Fruit fly (Drosophila melanogaster) whole organism: Measurements from ENCODE around the gene CG10038.

ENCODE experiments used
- CG8478 ChIP-seq: fragments of >200 bp; optimal IDR thresholded peaks from 2 replicates; lab custom pipeline; 2018; ENCODE audit warnings: inconsistent platforms
- Dll ChIP-seq: fragments of >200 bp; optimal IDR thresholded peaks from 2 replicates; lab custom pipeline; 2017
- EcR ChIP-seq, 2 experiments: fragments of >200 bp; optimal IDR thresholded peaks; 2 replicates each; lab custom pipeline; 2017; ENCODE audit warnings: missing biosample characterization in 2 of 2, missing genetic modification characterization in 2 of 2, missing genetic modification reagents in 2 of 2
- pan ChIP-seq: fragments of >200 bp; optimal IDR thresholded peaks from 2 replicates; lab custom pipeline; 2017
- psq ChIP-seq: fragments of >200 bp; optimal IDR thresholded peaks from 2 replicates; lab custom pipeline; 2017
- usp ChIP-seq: fragments of >200 bp; optimal IDR thresholded peaks from 2 replicates; lab custom pipeline; 2017; ENCODE audit warnings: missing biosample characterization, missing genetic modification characterization, mixed read lengths

The CG10038 gene

DNA sequence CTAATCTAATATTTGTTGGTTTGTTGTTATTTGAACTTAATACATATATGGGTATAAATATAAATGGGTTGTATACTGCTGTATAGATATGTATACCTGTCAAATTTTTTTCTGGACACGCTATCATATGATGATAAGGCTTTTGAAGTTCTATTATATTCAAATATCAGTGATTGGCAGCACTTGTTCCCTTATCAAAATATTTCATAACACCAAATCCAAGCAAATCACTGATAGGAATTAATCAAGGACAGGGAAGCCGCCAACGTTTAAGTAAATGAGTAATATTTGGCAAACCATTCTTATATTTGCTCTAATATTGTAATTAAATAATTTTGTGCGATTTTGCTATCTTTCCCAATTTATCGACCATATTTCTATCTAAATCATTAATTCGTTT, 28.8 kb upstream of the CG10038 start:
- TF ChIP-seq psq (lab: Kevin White, UChicago) (no peak), EcR (GFP tag; optimal IDR thresholded peaks at IDR 0.05; lab: Kevin White, UChicago) (no peak), Dll (lab: Kevin White, UChicago) (no peak), CG8478 (lab: Kevin White, UChicago) (no peak), pan (lab: Kevin White, UChicago) (no peak), usp (GFP tag; lab: Kevin White, UChicago) (no peak)

DNA sequence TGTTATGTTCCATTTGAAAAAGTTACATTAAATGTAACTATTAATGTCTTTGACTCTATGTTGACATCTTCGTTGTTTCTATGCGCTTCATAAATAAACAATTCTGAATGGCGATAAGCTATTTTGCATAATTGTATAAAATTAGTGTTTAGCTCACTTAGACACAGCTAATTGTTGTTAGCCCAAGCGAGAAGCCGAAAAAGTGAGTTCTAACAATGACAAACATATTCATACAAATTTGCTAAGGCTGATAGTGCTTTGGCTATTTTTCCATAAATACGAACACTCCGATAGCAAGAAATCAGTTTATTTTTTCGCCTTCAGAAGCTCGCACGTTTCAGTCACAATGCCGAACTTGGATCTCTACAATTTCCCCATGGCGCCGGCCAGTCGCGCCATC, 27.8 kb upstream of the CG10038 start, which contains the start of gene GstD7:
Gene GstD7 (plus strand): TSS at position 301 of the 400 bp plus-strand sequence.
- TF ChIP-seq Dll (lab: Kevin White, UChicago) (no peak), usp (GFP tag; lab: Kevin White, UChicago) (no peak), EcR (GFP tag; optimal IDR thresholded peaks at IDR 0.05; lab: Kevin White, UChicago) (no peak), pan (lab: Kevin White, UChicago) (no peak), CG8478 (lab: Kevin White, UChicago) (no peak), psq (lab: Kevin White, UChicago) (no peak)

DNA sequence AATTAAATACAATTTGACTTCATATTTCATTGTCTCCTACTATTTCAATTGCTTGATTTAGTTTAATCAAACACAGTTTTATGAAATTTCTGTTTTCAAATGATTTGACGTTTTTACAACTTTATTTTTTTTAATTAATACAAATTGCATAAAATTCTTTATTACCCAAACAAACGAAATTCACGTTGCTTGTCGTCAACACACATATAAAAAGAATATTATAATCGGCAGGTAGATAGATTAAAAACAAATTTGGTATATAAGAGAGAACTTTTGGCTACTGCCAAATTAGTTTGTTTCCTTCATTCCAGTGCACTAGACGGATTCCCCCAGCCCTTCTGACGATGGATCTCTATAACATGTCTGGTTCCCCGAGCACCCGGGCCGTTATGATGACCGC, 26.4 kb upstream of the CG10038 start, which contains the start of gene GstD6:
Gene GstD6 (plus strand): TSS at position 301 of the 400 bp plus-strand sequence.
- TF ChIP-seq usp (GFP tag; lab: Kevin White, UChicago): no peak

DNA sequence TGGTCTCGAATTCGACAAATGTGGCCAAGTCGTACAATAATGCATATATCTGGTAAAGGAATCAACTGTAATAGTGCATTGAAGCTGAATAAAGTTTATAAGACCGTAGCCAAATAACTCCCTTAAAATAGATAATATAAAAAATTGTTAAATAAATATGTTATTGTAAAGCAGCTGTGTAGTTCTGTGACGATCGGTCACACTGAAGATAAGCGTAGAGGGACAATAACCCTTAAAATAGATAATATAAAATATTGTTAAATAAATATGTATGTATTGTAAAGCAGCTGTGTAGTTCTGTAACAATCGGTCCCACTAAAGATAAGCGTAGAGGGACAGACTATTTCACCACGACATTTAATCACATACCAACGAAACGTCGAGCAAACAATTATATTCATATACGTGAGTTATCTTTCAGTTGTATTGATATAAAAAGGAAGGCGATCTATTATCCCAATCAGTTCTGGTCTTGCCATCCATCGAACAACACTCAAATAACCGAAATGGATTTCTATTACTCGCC, 24.9 kb upstream of the CG10038 start, which contains the start of gene GstD5:
Gene GstD5 (plus strand): TSS at position 476 of the 526 bp plus-strand sequence.
- no peak for TF ChIP-seq psq (lab: Kevin White, UChicago)
- no peak for TF ChIP-seq CG8478 (lab: Kevin White, UChicago)
- no peak for TF ChIP-seq Dll (lab: Kevin White, UChicago)
- no peak for TF ChIP-seq usp (GFP tag; lab: Kevin White, UChicago)
- no peak for TF ChIP-seq EcR (GFP tag; optimal IDR thresholded peaks at IDR 0.05; lab: Kevin White, UChicago)
- no peak for TF ChIP-seq pan (lab: Kevin White, UChicago)

DNA sequence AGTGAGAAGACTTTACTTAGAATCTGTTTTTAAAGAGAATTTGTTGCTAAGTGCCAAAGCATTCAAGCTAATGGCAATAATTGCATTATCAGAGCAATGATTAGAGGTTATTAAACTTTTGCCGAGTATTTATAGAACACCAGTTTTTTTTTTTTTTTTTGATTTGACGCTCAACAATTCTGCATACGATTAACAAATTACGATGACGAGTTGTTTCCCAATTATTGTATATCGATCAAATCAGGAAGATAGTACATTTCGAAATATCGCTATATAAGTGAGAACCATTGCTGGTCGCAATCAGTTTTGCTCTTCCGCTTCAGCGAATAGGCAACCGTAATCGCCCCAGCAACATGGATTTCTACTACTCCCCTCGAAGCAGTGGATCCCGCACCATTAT, 23.4 kb upstream of the CG10038 start, which contains the start of gene GstD4:
Gene GstD4 (plus strand): TSS at position 301 of the 400 bp plus-strand sequence.
- TF ChIP-seq pan (lab: Kevin White, UChicago) (no peak), EcR (GFP tag; optimal IDR thresholded peaks at IDR 0.05; lab: Kevin White, UChicago) (no peak), psq (lab: Kevin White, UChicago) (no peak), usp (GFP tag; lab: Kevin White, UChicago) (no peak), CG8478 (lab: Kevin White, UChicago) (no peak), Dll (lab: Kevin White, UChicago) (no peak)

DNA sequence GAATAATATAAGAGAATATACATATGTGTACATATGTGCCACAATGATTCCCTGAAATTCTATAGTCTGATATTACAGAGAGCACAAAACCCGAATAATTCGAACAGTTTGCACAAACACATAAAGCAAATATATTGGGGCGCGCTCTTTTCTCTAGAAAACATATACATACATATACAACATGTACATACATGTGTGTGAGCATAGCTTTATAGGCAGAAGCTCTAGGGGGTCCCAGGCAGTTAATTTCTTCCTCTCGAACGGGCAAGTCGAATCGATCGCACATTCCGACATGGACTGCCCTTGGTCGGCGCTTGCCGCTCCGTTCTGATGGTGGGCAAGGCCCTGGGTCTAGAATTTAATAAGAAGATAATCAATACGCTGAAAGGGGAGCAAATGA, 22.4 kb upstream of the CG10038 start, which contains the start of gene GstD3:
Gene GstD3 (plus strand): TSS at position 269 of the 400 bp plus-strand sequence.
- TF ChIP-seq pan (lab: Kevin White, UChicago) (no peak), CG8478 (lab: Kevin White, UChicago) (no peak), Dll (lab: Kevin White, UChicago) (no peak), usp (GFP tag; lab: Kevin White, UChicago) (no peak)

DNA sequence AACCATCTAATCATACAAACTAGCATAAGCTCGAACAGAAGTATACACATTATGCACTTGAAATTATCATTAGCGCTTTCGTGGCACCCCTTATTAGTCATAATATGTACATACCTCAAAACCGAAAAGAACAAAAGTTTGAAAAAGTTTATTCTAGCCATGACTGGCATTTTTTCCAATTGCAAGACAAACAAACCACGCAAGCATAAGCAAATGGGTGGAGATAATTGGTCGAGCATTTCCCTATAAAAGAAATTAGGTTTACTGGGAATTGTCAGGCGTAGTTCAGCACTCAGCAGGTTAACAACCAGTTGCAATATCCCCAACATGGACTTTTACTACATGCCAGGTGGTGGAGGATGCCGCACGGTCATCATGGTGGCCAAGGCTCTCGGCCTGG, 21.2 kb upstream of the CG10038 start, which contains the start of gene GstD2:
Gene GstD2 (plus strand): TSS at position 301 of the 400 bp plus-strand sequence.
- TF ChIP-seq CG8478 (lab: Kevin White, UChicago) (no peak), usp (GFP tag; lab: Kevin White, UChicago) (no peak), Dll (lab: Kevin White, UChicago) (no peak), psq (lab: Kevin White, UChicago) (no peak), EcR (GFP tag; optimal IDR thresholded peaks at IDR 0.05; lab: Kevin White, UChicago) (no peak), pan (lab: Kevin White, UChicago) (no peak)

DNA sequence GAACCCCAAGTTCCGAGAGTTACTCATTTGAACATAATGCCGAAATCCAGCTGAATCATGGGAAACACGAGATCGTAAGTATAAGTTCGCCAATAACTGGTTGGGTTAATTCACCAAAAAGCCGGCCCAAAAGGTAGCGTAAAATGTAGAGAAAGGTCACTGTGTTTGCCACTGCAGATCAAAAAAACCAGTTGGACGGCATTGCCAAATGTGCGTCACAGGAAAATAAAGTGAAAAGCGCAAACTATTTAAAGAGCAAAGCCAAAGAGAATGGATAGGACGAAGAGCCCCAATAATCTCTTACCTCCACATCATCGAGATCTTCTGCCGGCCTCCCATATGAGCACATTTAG, 20.2 kb upstream of the CG10038 start:
- TF ChIP-seq EcR (GFP tag; optimal IDR thresholded peaks at IDR 0.05; lab: Kevin White, UChicago) (peak in 1 of 2 experiments; percentile 64), CG8478 (lab: Kevin White, UChicago) (no peak)

DNA sequence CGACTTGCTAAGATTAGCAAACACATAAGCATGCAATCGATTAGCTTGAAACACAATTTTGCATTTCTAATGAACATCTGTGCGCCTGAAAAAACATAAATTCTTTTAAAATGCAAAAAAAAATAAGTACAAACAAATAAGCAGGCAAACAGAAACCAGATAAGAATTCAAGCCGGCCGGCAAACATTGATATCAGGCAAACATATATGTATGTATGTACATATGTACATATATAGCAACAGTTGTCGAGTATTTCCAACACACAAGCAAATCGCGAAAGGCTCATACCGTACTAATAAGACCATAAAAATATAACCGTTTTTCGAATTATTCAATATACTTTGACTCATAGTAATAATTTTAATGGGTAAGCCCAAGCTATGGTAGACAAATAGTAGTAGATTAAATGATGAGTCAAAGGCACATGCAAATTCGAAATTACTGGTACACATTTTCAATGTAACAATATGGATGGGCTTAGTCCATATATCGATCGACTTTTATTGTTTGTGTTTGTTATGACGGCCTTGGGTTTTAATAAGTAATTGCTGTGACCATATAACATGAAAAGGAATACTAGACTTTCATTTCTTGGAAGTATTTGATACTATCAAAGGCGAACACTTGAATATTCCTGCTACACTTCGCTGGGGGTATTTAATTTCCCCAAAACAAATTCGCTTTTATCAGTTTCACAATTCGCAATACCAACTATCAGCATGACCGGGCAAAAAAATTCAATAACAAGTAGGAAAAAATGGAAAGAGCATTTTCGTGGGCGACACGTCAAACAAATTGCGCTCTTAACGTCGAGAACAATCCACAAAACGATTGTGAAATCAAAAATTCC, 19.6 kb upstream of the CG10038 start:
- TF ChIP-seq EcR (GFP tag; optimal IDR thresholded peaks at IDR 0.05; lab: Kevin White, UChicago): no peak
- no peak for TF ChIP-seq CG8478 (lab: Kevin White, UChicago)

DNA sequence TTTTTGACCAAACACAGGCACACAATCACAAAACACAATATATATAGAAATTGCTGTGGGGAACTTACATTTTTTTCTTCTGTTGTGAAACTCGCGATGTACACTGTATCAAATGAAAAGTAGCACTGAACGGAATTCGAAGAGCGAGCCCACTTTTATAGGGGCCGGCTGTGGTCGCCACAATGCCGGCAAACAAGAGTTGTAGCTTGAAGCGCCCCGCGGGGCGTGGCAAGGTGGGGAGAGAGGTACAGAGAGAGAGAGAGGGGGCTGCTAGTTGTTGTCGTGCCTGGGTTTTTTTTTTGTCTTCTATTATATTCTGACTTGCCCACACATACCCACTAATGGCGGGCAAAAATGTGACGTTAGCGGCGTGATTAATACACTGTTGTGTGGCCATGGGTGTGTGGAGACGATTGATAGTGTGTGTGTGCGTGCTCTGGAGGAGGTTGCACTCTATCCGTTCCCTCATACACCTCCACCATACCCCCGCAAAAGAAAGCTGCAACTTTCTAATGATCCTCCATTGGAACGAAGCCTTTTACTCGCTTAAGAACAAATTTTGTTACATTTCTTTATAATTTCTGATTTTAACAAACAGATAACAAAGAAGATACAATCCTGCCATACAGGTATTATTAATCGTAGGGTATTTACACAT, 18.8 kb upstream of the CG10038 start, which contains the start of gene GstD1:
Gene GstD1 (minus strand): TSS at position 134 of the 658 bp plus-strand sequence.
- TF ChIP-seq pan (lab: Kevin White, UChicago) (no peak), psq (lab: Kevin White, UChicago) (no peak), EcR (GFP tag; optimal IDR thresholded peaks at IDR 0.05; lab: Kevin White, UChicago) (peak in 1 of 2 experiments; percentile 4), CG8478 (lab: Kevin White, UChicago) (no peak), usp (GFP tag; lab: Kevin White, UChicago) (no peak), Dll (lab: Kevin White, UChicago) (no peak)

DNA sequence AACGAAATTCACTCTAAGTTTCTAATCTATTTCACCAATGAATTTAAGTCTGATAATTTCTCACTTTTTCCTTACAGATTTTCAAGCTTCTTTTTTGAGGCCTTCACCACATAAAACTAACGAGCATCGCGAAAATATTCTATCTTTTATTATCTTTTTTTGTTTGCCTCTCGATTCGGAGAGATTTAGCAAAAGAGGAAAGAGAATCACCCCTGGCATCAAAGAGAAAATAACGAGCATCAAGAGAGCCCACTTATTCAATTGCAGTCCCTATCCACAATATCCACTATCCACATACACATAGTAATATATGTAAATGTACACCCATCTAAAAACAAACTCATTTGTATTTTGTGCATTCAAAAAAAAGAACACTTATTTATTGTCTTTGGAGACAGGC, 17.0 kb upstream of the CG10038 start, which contains the start of gene GstD9:
Gene GstD9 (minus strand): TSS at position 101 of the 400 bp plus-strand sequence.
- TF ChIP-seq usp (GFP tag; lab: Kevin White, UChicago): no peak
- no peak for TF ChIP-seq psq (lab: Kevin White, UChicago)
- TF ChIP-seq EcR (GFP tag; optimal IDR thresholded peaks at IDR 0.05; lab: Kevin White, UChicago): no peak
- no peak for TF ChIP-seq Dll (lab: Kevin White, UChicago)
- TF ChIP-seq pan (lab: Kevin White, UChicago): no peak
